Worm (Caenorhabditis elegans): ENCODE measurements around the gene ZK899.6.
"Not testable (repeated sequence)": the region's sequence is repeated elsewhere in the genome, so short reads cannot be mapped to it uniquely, and the experiment has no call there.

ZK899.6 gene

ce11 chrX:9456579-9456978 lies 6.6 kb upstream of the ZK899.6 start:
- TF ChIP-seq lin-39 (tag; optimal IDR thresholded peaks at IDR 0.05) (no peak), elt-1 (tag; optimal IDR thresholded peaks at IDR 0.05) (peak; percentile 34), ceh-16 (tag; optimal IDR thresholded peaks at IDR 0.05) (peak; percentile 72)

DNA sequence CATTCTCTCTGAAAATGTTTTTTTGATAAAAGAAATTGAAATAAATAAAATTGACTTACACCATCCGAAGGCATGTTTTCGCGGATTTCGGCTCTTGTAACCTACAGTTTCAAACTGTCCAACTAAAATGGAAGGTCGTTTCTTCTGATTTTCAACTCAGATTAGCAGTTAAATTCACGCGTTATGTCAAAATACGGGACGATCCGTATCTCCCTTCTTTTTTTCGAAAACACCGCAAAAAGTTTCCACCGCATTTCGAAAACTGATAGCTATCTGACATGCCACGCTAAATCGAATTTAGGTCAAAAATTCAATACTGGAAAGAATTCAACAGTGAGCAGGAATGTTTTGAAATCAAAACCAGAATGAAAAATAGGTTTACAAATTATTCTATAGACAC lies 5.0 kb upstream of the ZK899.6 start, which contains the start of gene tba-8:
TSS of gene tba-8 (minus strand) at position 207 of the 400 bp plus-strand sequence.
- TF ChIP-seq ztf-4 (tag; optimal IDR thresholded peaks at IDR 0.05) = no peak
- no peak for TF ChIP-seq mab-5 (tag; optimal IDR thresholded peaks at IDR 0.05)
- no peak for TF ChIP-seq R02D3.7 (tag; optimal IDR thresholded peaks at IDR 0.05)
- no peak for TF ChIP-seq ZK546.5 (tag; optimal IDR thresholded peaks at IDR 0.05)
- no peak for TF ChIP-seq skn-1 (tag; optimal IDR thresholded peaks at IDR 0.05)
- TF ChIP-seq F13H6.1 (tag; optimal IDR thresholded peaks at IDR 0.05) = no peak
- no peak for TF ChIP-seq C34F6.9 (tag; optimal IDR thresholded peaks at IDR 0.05)
- TF ChIP-seq ztf-1 (GFP tag; conservative IDR thresholded peaks at IDR 0.05) = no peak
- no peak for TF ChIP-seq ceh-16 (tag; optimal IDR thresholded peaks at IDR 0.05)
- TF ChIP-seq alr-1 (tag; optimal IDR thresholded peaks at IDR 0.05) = no peak
- no peak for TF ChIP-seq elt-3 (tag; optimal IDR thresholded peaks at IDR 0.05)
- TF ChIP-seq mdl-1 (tag; optimal IDR thresholded peaks at IDR 0.05) = no peak
- TF ChIP-seq ama-1 (optimal IDR thresholded peaks at IDR 0.05) = no peak
- no peak for TF ChIP-seq blmp-1 (tag; optimal IDR thresholded peaks at IDR 0.05; ENCODE audit: insufficient read depth)
- TF ChIP-seq lin-11 (tag; optimal IDR thresholded peaks at IDR 0.05) = no peak
- no peak for TF ChIP-seq nhr-25 (tag; optimal IDR thresholded peaks at IDR 0.05)

ce11 chrX:9460834-9461233 lies 2.3 kb upstream of the ZK899.6 start, which contains the start of gene ZK899.5:
Gene ZK899.5 (minus strand): TSS chrX:9460934.
- TF ChIP-seq lin-13 (GFP tag; optimal IDR thresholded peaks at IDR 0.05); blmp-1 (tag; optimal IDR thresholded peaks at IDR 0.05; ENCODE audit: insufficient read depth); nhr-129 (tag; optimal IDR thresholded peaks at IDR 0.05): not testable (repeated sequence)

DNA sequence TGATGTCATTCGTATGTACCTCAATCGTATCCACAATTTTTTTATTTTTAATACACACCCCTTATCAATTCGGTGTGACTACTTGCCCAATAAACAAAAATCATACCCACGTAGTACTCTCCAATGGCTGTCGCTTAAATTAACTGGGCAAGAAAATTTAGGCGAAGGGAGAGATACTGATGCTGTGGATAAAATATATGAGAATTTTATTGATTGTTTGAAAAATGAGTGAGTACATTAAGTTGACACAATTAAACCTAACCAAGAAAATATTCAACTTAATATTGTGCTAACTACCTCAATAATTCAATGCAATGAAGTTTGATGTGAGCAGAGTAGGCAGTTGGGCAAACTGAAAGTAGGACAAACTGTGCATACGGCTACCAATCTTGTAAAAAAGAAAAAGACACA lies 2.6 kb downstream of the ZK899.6 start:
- TF ChIP-seq alr-1 (tag; optimal IDR thresholded peaks at IDR 0.05) = peak; percentile 39
- peak; percentile 100 for TF ChIP-seq nhr-129 (tag; optimal IDR thresholded peaks at IDR 0.05)
- TF ChIP-seq nhr-10 (tag; optimal IDR thresholded peaks at IDR 0.05) = peak; percentile 99
- peak; percentile 99 for TF ChIP-seq zag-1 (tag; optimal IDR thresholded peaks at IDR 0.05)
- TF ChIP-seq lin-13 (GFP tag; optimal IDR thresholded peaks at IDR 0.05) = peak; percentile 99
- TF ChIP-seq F13H6.1 (tag; optimal IDR thresholded peaks at IDR 0.05) = peak; percentile 99
- peak; percentile 63 for TF ChIP-seq lin-11 (tag; optimal IDR thresholded peaks at IDR 0.05)
- peak; percentile 99 for TF ChIP-seq sma-9 (GFP tag; optimal IDR thresholded peaks at IDR 0.05)
- TF ChIP-seq sma-9 (tag; optimal IDR thresholded peaks at IDR 0.05) = no peak
- peak; percentile 99 for TF ChIP-seq sma-3 (GFP tag; optimal IDR thresholded peaks at IDR 0.05)
- TF ChIP-seq mab-5 (tag; optimal IDR thresholded peaks at IDR 0.05) = peak; percentile 98
- TF ChIP-seq snpc-4 (tag; optimal IDR thresholded peaks at IDR 0.05) = peak; percentile 90
- peak; percentile 85 for TF ChIP-seq nhr-11 (tag; optimal IDR thresholded peaks at IDR 0.05)
- TF ChIP-seq aly-2 (tag; optimal IDR thresholded peaks at IDR 0.05) = peak; percentile 98
- TF ChIP-seq R02D3.7 (tag; optimal IDR thresholded peaks at IDR 0.05) = peak; percentile 82
- TF ChIP-seq skn-1 (tag; optimal IDR thresholded peaks at IDR 0.05) = peak; percentile 97
- peak; percentile 100 for TF ChIP-seq fos-1 (tag; optimal IDR thresholded peaks at IDR 0.05)
- peak; percentile 100 for TF ChIP-seq nhr-77 (tag; optimal IDR thresholded peaks at IDR 0.05)
- TF ChIP-seq nhr-6 (tag; optimal IDR thresholded peaks at IDR 0.05) = peak; percentile 99
- peak; percentile 96 for TF ChIP-seq Y55F3AM.14 (GFP tag; optimal IDR thresholded peaks at IDR 0.05)
- peak; percentile 88 for TF ChIP-seq unc-39 (tag; optimal IDR thresholded peaks at IDR 0.05)
- peak; percentile 82 for TF ChIP-seq nhr-12 (tag; optimal IDR thresholded peaks at IDR 0.05)
- no peak for TF ChIP-seq ztf-1 (GFP tag; conservative IDR thresholded peaks at IDR 0.05)
- peak; percentile 98 for TF ChIP-seq sem-4 (tag; optimal IDR thresholded peaks at IDR 0.05)
- peak; percentile 100 for TF ChIP-seq unc-55 (GFP tag; optimal IDR thresholded peaks at IDR 0.05)
- TF ChIP-seq lin-39 (tag; optimal IDR thresholded peaks at IDR 0.05) = peak; percentile 99
- peak; percentile 98 for TF ChIP-seq ztf-4 (tag; optimal IDR thresholded peaks at IDR 0.05)
- peak; percentile 84 for TF ChIP-seq ZK546.5 (tag; optimal IDR thresholded peaks at IDR 0.05)
- TF ChIP-seq ceh-82 (tag; optimal IDR thresholded peaks at IDR 0.05) = peak; percentile 96
- TF ChIP-seq elt-3 (tag; optimal IDR thresholded peaks at IDR 0.05) = peak; percentile 86
- TF ChIP-seq nhr-23 (tag; optimal IDR thresholded peaks at IDR 0.05) = no peak
- peak; percentile 97 for TF ChIP-seq unc-62 (GFP tag; optimal IDR thresholded peaks at IDR 0.05)
- TF ChIP-seq lsy-2 (tag; optimal IDR thresholded peaks at IDR 0.05) = peak; percentile 96 to 98
- peak; percentile 99 for TF ChIP-seq egl-27 (tag; optimal IDR thresholded peaks at IDR 0.05)
- TF ChIP-seq nhr-25 (tag; optimal IDR thresholded peaks at IDR 0.05) = peak; percentile 99
- no peak for TF ChIP-seq elt-1 (tag; optimal IDR thresholded peaks at IDR 0.05)
- peak; percentile 93 for TF ChIP-seq blmp-1 (tag; optimal IDR thresholded peaks at IDR 0.05; ENCODE audit: insufficient read depth)
- peak; percentile 88 to 95 for TF ChIP-seq mdl-1 (tag; optimal IDR thresholded peaks at IDR 0.05)
- peak; percentile 99 for TF ChIP-seq C34F6.9 (tag; optimal IDR thresholded peaks at IDR 0.05)
- TF ChIP-seq crh-2 (tag; optimal IDR thresholded peaks at IDR 0.05) = peak; percentile 100
- TF ChIP-seq gmeb-1 (tag; optimal IDR thresholded peaks at IDR 0.05) = peak; percentile 95
- peak; percentile 95 for TF ChIP-seq ceh-16 (tag; optimal IDR thresholded peaks at IDR 0.05)
- peak; percentile 79 for TF ChIP-seq mbf-1 (tag; optimal IDR thresholded peaks at IDR 0.05)
- TF ChIP-seq nhr-21 (tag; optimal IDR thresholded peaks at IDR 0.05) = peak; percentile 100

All from whole organism, L2 larva.